Fruit fly (Drosophila melanogaster) whole organism, embryonic: ENCODE measurements around the gene CG4577.

Experiments used
- CG10366 ChIP-seq: fragments of 200-800 bp; sonication (Bioruptor generic); IDR thresholded peaks from 2 replicates; pipeline ENCODE4 v1.3.6; 2022; ENCODE audit warnings: missing biosample characterization, missing genetic modification characterization
- CG11695 ChIP-seq: fragments of 200-800 bp; sonication (Bioruptor generic); IDR thresholded peaks from 3 replicates; pipeline ENCODE4 v1.3.6; 2022; ENCODE audit warnings: missing biosample characterization, missing genetic modification characterization
- CG12155 ChIP-seq: fragments of 200-800 bp; sonication (Bioruptor generic); optimal IDR thresholded peaks from 3 replicates; lab custom pipeline; 2016; ENCODE audit warnings: missing biosample characterization, missing genetic modification characterization
- CG14710 ChIP-seq: fragments of 200-800 bp; sonication (Bioruptor generic); optimal IDR thresholded peaks from 3 replicates; lab custom pipeline; 2019; ENCODE audit warnings: missing biosample characterization, mild to moderate bottlenecking, missing genetic modification characterization, moderate library complexity
- CG15011 ChIP-seq: fragments of 200-800 bp; sonication (Bioruptor generic); optimal IDR thresholded peaks from 3 replicates; lab custom pipeline; 2018; ENCODE audit warnings: missing biosample characterization, mild to moderate bottlenecking, missing genetic modification characterization
- CG15696 ChIP-seq: fragments of 200-800 bp; sonication (Bioruptor generic); optimal IDR thresholded peaks from 2 replicates; lab custom pipeline; 2019; ENCODE audit warnings: missing biosample characterization, mild to moderate bottlenecking, missing genetic modification characterization, moderate library complexity
- CG1602 ChIP-seq: fragments of 200-800 bp; sonication (Bioruptor generic); optimal IDR thresholded peaks from 3 replicates; lab custom pipeline; 2016; ENCODE audit warnings: missing biosample characterization, missing genetic modification characterization
- CG17359 ChIP-seq: fragments of 200-800 bp; sonication (Bioruptor generic); optimal IDR thresholded peaks from 3 replicates; lab custom pipeline; 2018; ENCODE audit warnings: missing biosample characterization, mild to moderate bottlenecking, missing genetic modification characterization, moderate library complexity
- CG18764 ChIP-seq: fragments of 200-800 bp; sonication (Bioruptor generic); optimal IDR thresholded peaks from 3 replicates; lab custom pipeline; 2016; ENCODE audit warnings: missing biosample characterization, missing genetic modification characterization
- CG31365 ChIP-seq: fragments of 200-800 bp; sonication (Bioruptor generic); optimal IDR thresholded peaks from 2 replicates; lab custom pipeline; 2018; ENCODE audit warnings: missing biosample characterization, mild to moderate bottlenecking, missing genetic modification characterization
- CG31441 ChIP-seq: fragments of 200-800 bp; sonication (Bioruptor generic); IDR thresholded peaks from 2 replicates; pipeline ENCODE4 v1.3.6; 2022; ENCODE audit warnings: missing biosample characterization, missing genetic modification characterization
- CG3407 ChIP-seq: fragments of 200-800 bp; sonication (Bioruptor generic); optimal IDR thresholded peaks from 2 replicates; lab custom pipeline; 2018; ENCODE audit warnings: missing biosample characterization, mild to moderate bottlenecking, missing genetic modification characterization
- CG4360 ChIP-seq: fragments of 200-800 bp; sonication (Bioruptor generic); IDR thresholded peaks from 2 replicates; pipeline ENCODE4 v1.3.6; 2022; ENCODE audit warnings: missing biosample characterization, missing genetic modification characterization
- CG9727 ChIP-seq: fragments of 200-800 bp; sonication (Bioruptor generic); optimal IDR thresholded peaks from 3 replicates; lab custom pipeline; 2017; ENCODE audit warnings: missing biosample characterization, mild to moderate bottlenecking, missing genetic modification characterization
- CTCF ChIP-seq: fragments of 200-800 bp; sonication (Bioruptor generic); optimal IDR thresholded peaks from 2 replicates; lab custom pipeline; 2017; ENCODE audit warnings: missing biosample characterization, mild to moderate bottlenecking, missing genetic modification characterization, moderate library complexity
- Dip3 ChIP-seq: fragments of 200-800 bp; sonication (Bioruptor generic); optimal IDR thresholded peaks from 3 replicates; lab custom pipeline; 2016; ENCODE audit warnings: missing biosample characterization, missing genetic modification characterization
- Dref ChIP-seq: fragments of 200-800 bp; sonication (Bioruptor generic); IDR thresholded peaks from 2 replicates; pipeline ENCODE4 v1.3.6; 2022; ENCODE audit warnings: missing biosample characterization, missing genetic modification characterization
- Hr3 ChIP-seq: fragments of 200-800 bp; sonication (Bioruptor generic); optimal IDR thresholded peaks from 3 replicates; lab custom pipeline; 2016; ENCODE audit warnings: missing biosample characterization, missing genetic modification characterization
- Med ChIP-seq: fragments of 200-800 bp; sonication (Bioruptor generic); peaks from one replicate; lab custom pipeline; 2016; ENCODE audit warnings: missing biosample characterization, missing genetic modification characterization, mild to moderate bottlenecking, inconsistent platforms, moderate library complexity
- Myb ChIP-seq: fragments of 200-800 bp; sonication (Bioruptor generic); optimal IDR thresholded peaks from 2 replicates; lab custom pipeline; 2016; ENCODE audit warnings: missing biosample characterization, missing genetic modification characterization
- Opbp ChIP-seq: fragments of 200-800 bp; sonication (Bioruptor generic); IDR thresholded peaks from 3 replicates; pipeline ENCODE4 v1.3.6; 2022; ENCODE audit warnings: missing biosample characterization, missing genetic modification characterization; ENCODE audit not compliant: partially characterized antibody
- Ravus ChIP-seq: fragments of 200-800 bp; sonication (Bioruptor generic); IDR thresholded peaks from 2 replicates; pipeline ENCODE4 v1.3.6; 2022; ENCODE audit warnings: missing biosample characterization, missing genetic modification characterization
- Ssrp ChIP-seq: fragments of 200-800 bp; sonication (Bioruptor generic); optimal IDR thresholded peaks from 2 replicates; lab custom pipeline; 2018; ENCODE audit warnings: missing biosample characterization, mild to moderate bottlenecking, missing genetic modification characterization, moderate library complexity
- YL-1 ChIP-seq: fragments of 200-800 bp; sonication (Bioruptor generic); optimal IDR thresholded peaks from 3 replicates; lab custom pipeline; 2017; ENCODE audit warnings: missing biosample characterization, mild to moderate bottlenecking, missing genetic modification characterization
- aop ChIP-seq: fragments of 200-800 bp; sonication (Bioruptor generic); IDR thresholded peaks from 2 replicates; pipeline ENCODE4 v1.3.6; 2022; ENCODE audit warnings: missing biosample characterization, missing genetic modification characterization
- ase ChIP-seq: fragments of 200-800 bp; sonication (Bioruptor generic); IDR thresholded peaks from 3 replicates; pipeline ENCODE4 v1.3.6; 2022; ENCODE audit warnings: missing biosample characterization, missing genetic modification characterization
- ash1 ChIP-seq: fragments of 200-800 bp; sonication (Bioruptor generic); optimal IDR thresholded peaks from 2 replicates; lab custom pipeline; 2018; ENCODE audit warnings: missing biosample characterization, mild to moderate bottlenecking, missing genetic modification characterization
- bowl ChIP-seq: fragments of 200-800 bp; sonication (Bioruptor generic); IDR thresholded peaks from 2 replicates; pipeline ENCODE4 v1.3.6; 2022; ENCODE audit warnings: missing biosample characterization, missing genetic modification characterization
- danr ChIP-seq: fragments of 200-800 bp; sonication (Bioruptor generic); IDR thresholded peaks from 2 replicates; pipeline ENCODE4 v1.3.6; 2022; ENCODE audit warnings: missing biosample characterization, missing genetic modification characterization
- disco-r ChIP-seq: fragments of 200-800 bp; sonication (Bioruptor generic); optimal IDR thresholded peaks from 2 replicates; lab custom pipeline; 2016; ENCODE audit warnings: missing biosample characterization, missing genetic modification characterization
- dmrt11E ChIP-seq: fragments of 200-800 bp; sonication (Bioruptor generic); optimal IDR thresholded peaks from 3 replicates; lab custom pipeline; 2018; ENCODE audit warnings: missing biosample characterization, mild to moderate bottlenecking, missing genetic modification characterization, moderate library complexity
- eyg ChIP-seq: fragments of 200-800 bp; sonication (Bioruptor generic); optimal IDR thresholded peaks from 3 replicates; lab custom pipeline; 2016; ENCODE audit warnings: missing biosample characterization, missing genetic modification characterization
- fd96Cb ChIP-seq: fragments of 200-800 bp; sonication (Bioruptor generic); optimal IDR thresholded peaks from 2 replicates; lab custom pipeline; 2018; ENCODE audit warnings: missing biosample characterization, mild to moderate bottlenecking, missing genetic modification characterization, moderate library complexity
- gsb ChIP-seq: fragments of 200-800 bp; sonication (Bioruptor generic); IDR thresholded peaks from 2 replicates; pipeline ENCODE4 v1.3.6; 2022; ENCODE audit warnings: missing biosample characterization, missing genetic modification characterization
- gt ChIP-seq: fragments of 200-800 bp; sonication (Bioruptor generic); IDR thresholded peaks from 2 replicates; pipeline ENCODE4 v1.3.6; 2022; ENCODE audit warnings: missing biosample characterization, missing genetic modification characterization
- hb ChIP-seq: fragments of 200-800 bp; sonication (Bioruptor generic); IDR thresholded peaks from 3 replicates; pipeline ENCODE4 v1.3.6; 2022; ENCODE audit warnings: missing biosample characterization, missing genetic modification characterization; ENCODE audit not compliant: partially characterized antibody
- jigr1 ChIP-seq: fragments of 200-800 bp; sonication (Bioruptor generic); IDR thresholded peaks from 3 replicates; pipeline ENCODE4 v1.3.6; 2022; ENCODE audit warnings: missing biosample characterization, missing genetic modification characterization
- nau ChIP-seq: fragments of 200-800 bp; sonication (Bioruptor generic); optimal IDR thresholded peaks from 3 replicates; lab custom pipeline; 2017; ENCODE audit warnings: missing biosample characterization, mild to moderate bottlenecking, missing genetic modification characterization, missing genetic modification reagents
- pb ChIP-seq: fragments of 200-800 bp; sonication (Bioruptor generic); optimal IDR thresholded peaks from 3 replicates; lab custom pipeline; 2016; ENCODE audit warnings: missing biosample characterization, missing genetic modification characterization
- peb ChIP-seq: fragments of 200-800 bp; sonication (Bioruptor generic); IDR thresholded peaks from 2 replicates; pipeline ENCODE4 v1.3.6; 2022; ENCODE audit warnings: missing biosample characterization, missing genetic modification characterization
- pho ChIP-seq: fragments of 200-800 bp; sonication (Bioruptor generic); optimal IDR thresholded peaks from 2 replicates; lab custom pipeline; 2016; ENCODE audit warnings: missing biosample characterization, missing genetic modification characterization
- pros ChIP-seq: fragments of 200-800 bp; sonication (Bioruptor generic); optimal IDR thresholded peaks from 3 replicates; lab custom pipeline; 2019; ENCODE audit warnings: missing biosample characterization, mild to moderate bottlenecking, missing genetic modification characterization, moderate library complexity
- pum ChIP-seq: fragments of 200-800 bp; sonication (Bioruptor generic); optimal IDR thresholded peaks from 2 replicates; lab custom pipeline; 2016; ENCODE audit warnings: missing biosample characterization, missing genetic modification characterization
- scrt ChIP-seq: fragments of 200-800 bp; sonication (Bioruptor generic); optimal IDR thresholded peaks from 2 replicates; lab custom pipeline; 2018; ENCODE audit warnings: missing biosample characterization, mild to moderate bottlenecking, missing genetic modification characterization, moderate library complexity
- sens-2 ChIP-seq: fragments of 200-800 bp; sonication (Bioruptor generic); IDR thresholded peaks from 2 replicates; pipeline ENCODE4 v1.3.6; 2022; ENCODE audit warnings: missing biosample characterization, missing genetic modification characterization
- sima ChIP-seq: fragments of 200-800 bp; sonication (Bioruptor generic); optimal IDR thresholded peaks from 2 replicates; lab custom pipeline; 2016; ENCODE audit warnings: missing biosample characterization, missing genetic modification characterization
- so ChIP-seq: fragments of 200-800 bp; sonication (Bioruptor generic); IDR thresholded peaks from 3 replicates; pipeline ENCODE4 v1.3.6; 2022; ENCODE audit warnings: missing biosample characterization, missing genetic modification characterization
- stwl ChIP-seq: fragments of 200-800 bp; sonication (Bioruptor generic); optimal IDR thresholded peaks from 3 replicates; lab custom pipeline; 2018; ENCODE audit warnings: missing biosample characterization, mild to moderate bottlenecking, missing genetic modification characterization, moderate library complexity

Gene CG4577

dm6 chr2L:1118149-1118548 is 16.3 kb upstream of the CG4577 start (continued):
- TF ChIP-seq YL-1 (GFP tag; lab: Kevin White, UChicago) (peak; percentile 2), danr (no peak), so (GFP tag; lab: Robert Waterston, UW) (peak; percentile 31; the same call in 1 of the 3 replicates), CG3407 (peak; percentile 36)

DNA sequence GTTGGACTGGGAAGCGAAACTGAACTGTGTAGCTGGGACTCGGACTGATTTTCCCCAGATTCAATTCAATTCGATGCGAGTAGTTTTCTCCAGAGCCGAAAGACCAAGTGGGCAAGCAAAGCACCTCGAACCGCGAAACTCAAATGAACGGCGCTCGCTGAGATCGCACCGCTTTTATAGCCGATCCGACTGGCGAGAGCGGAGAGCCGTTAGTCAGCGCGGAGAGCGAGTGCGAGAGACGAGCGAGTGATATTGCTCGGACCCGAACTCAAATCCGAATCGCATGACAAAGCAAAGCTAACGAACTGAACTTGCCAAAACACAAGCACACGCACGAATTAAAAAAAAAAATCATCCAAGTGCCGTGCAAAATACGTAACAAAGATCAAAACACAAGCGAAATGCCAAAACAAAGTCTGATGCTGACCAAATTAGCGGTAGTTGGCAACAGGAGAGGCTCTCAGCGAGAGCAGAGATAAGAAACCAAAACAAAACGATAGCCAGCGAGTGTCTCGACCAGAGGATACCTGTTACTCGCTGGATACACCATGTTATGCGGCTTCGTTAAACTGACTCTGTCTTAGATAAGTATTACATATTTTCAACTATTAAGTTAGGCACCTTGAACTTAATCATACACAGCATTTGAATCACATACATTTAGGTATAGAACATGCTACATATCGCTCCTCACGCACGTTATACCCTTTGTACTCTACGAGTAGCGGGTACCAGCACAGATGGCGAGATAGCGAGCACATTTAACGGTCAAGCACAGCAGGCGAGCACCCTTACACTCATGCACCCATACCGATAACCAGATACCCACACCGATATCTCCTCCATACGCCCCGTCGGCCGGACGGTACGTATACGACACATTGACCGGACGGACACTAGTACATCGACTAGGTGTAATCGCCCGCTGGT is 15.3 kb upstream of the CG4577 start:
- TF ChIP-seq Ssrp (tag; lab: Kevin White, UChicago) (peak; percentile 44), CG31365 (tag; lab: Kevin White, UChicago) (no peak), aop (GFP tag; lab: Robert Waterston, UW) (no peak), CG11695 (peak; percentile 77; the same call in 2 of the 3 replicates), Dip3 (peak; percentile 77), bowl (GFP tag; lab: Robert Waterston, UW) (peak; percentile 44; the same call in 1 of the 2 replicates), gsb (GFP tag; lab: Robert Waterston, UW) (peak; percentile 55; the same call in 1 of the 2 replicates), disco-r (GFP tag; lab: Kevin White, UChicago) (peak; percentile 11), Hr3 (GFP tag; lab: Kevin White, UChicago) (peak; percentile 59), CG12155 (GFP tag; lab: Kevin White, UChicago) (peak; percentile 85), CG14710 (tag; lab: Kevin White, UChicago) (peak; percentile 23), CG4360 (no peak), nau (GFP tag; lab: Kevin White, UChicago) (peak; percentile 66), so (GFP tag; lab: Robert Waterston, UW) (peak; percentile 71), scrt (GFP tag; lab: Kevin White, UChicago) (peak; percentile 58), ash1 (GFP tag; lab: Kevin White, UChicago) (no peak), CG15696 (tag; lab: Kevin White, UChicago) (no peak), Dref (GFP tag; lab: Robert Waterston, UW) (0 out of 2 replicates have a peak, but pooled peaks have one; percentile 23), gt (GFP tag; lab: Robert Waterston, UW) (no peak), eyg (GFP tag; lab: Kevin White, UChicago) (no peak), peb (GFP tag; lab: Robert Waterston, UW) (peak; percentile 72), Ravus (GFP tag; lab: Robert Waterston, UW) (peak; percentile 30; the same call in 1 of the 2 replicates), Opbp (GFP tag; lab: Robert Waterston, UW) (peak; percentile 40; the same call in 1 of the 3 replicates), pros (no peak), CG31441 (peak; percentile 73), sima (GFP tag; lab: Kevin White, UChicago) (no peak), Myb (GFP tag; lab: Kevin White, UChicago) (peak; percentile 41), CG1602 (GFP tag; lab: Kevin White, UChicago) (peak; percentile 63), pho (peak; percentile 77), CG15011 (peak; percentile 50), stwl (tag; lab: Kevin White, UChicago) (peak; percentile 4), CG9727 (GFP tag; lab: Kevin White, UChicago) (peak; percentile 84), ase (GFP tag; lab: Robert Waterston, UW) (peak; percentile 55; the same call in 1 of the 3 replicates), CG18764 (GFP tag; lab: Kevin White, UChicago) (peak; percentile 3), pum (GFP tag; lab: Kevin White, UChicago) (peak; percentile 37), hb (GFP tag; lab: Robert Waterston, UW) (no peak), dmrt11E (peak; percentile 19), sens-2 (GFP tag; lab: Robert Waterston, UW) (0 out of 2 replicates have a peak, but pooled peaks have one; percentile 6), jigr1 (GFP tag; lab: Robert Waterston, UW) (peak; percentile 46; the same call in 1 of the 3 replicates), CG10366 (GFP tag; lab: Robert Waterston, UW) (peak; percentile 76), Med (GFP tag; lab: Kevin White, UChicago) (peak; percentile 91), pb (GFP tag; lab: Kevin White, UChicago) (no peak), fd96Cb (tag; lab: Kevin White, UChicago) (peak; percentile 63), CTCF (no peak), CG17359 (tag; lab: Kevin White, UChicago) (peak; percentile 54)
